Worm (Caenorhabditis elegans) whole organism, young adult: ENCODE results near the gene ZC84.6.

ENCODE experiments used
- B0261.1 ChIP-seq: sonication (generic microtip); optimal IDR thresholded peaks from 2 replicates; lab custom pipeline; 2016; ENCODE audit warnings: mild to moderate bottlenecking, missing genetic modification characterization, moderate library complexity, missing compliant biosample characterization
- C06A6.2 ChIP-seq: fragments of 200-800 bp; sonication (Bioruptor generic); conservative IDR thresholded peaks from 2 replicates; pipeline ENCODE4 v1.3.6; 2022; ENCODE audit warnings: missing genetic modification characterization, missing compliant biosample characterization
- C17E4.6 ChIP-seq: fragments of 200-800 bp; sonication (Bioruptor generic); IDR thresholded peaks from 2 replicates; pipeline ENCODE4 v1.3.6; 2022; ENCODE audit warnings: missing genetic modification reagents, missing genetic modification characterization, missing compliant biosample characterization
- D2030.7 ChIP-seq: fragments of 200-800 bp; sonication (Bioruptor generic); IDR thresholded peaks from 2 replicates; pipeline ENCODE4 v1.3.6; 2022; ENCODE audit warnings: missing genetic modification reagents, missing genetic modification characterization, missing compliant biosample characterization
- F10E7.11 ChIP-seq: sonication (generic microtip); optimal IDR thresholded peaks from 2 replicates; lab custom pipeline; 2017; ENCODE audit warnings: mild to moderate bottlenecking, missing genetic modification characterization, moderate library complexity, missing compliant biosample characterization
- F37B4.10 ChIP-seq: fragments of 200-800 bp; sonication (Bioruptor generic); IDR thresholded peaks from 2 replicates; pipeline ENCODE4 v1.3.6; 2022; ENCODE audit warnings: missing genetic modification characterization, missing compliant biosample characterization
- F39B2.1 ChIP-seq: fragments of 200-800 bp; sonication (Bioruptor generic); IDR thresholded peaks from 2 replicates; pipeline ENCODE4 v1.3.6; 2022; ENCODE audit warnings: missing genetic modification reagents, missing genetic modification characterization, missing compliant biosample characterization
- T26A5.8 ChIP-seq: sonication (generic microtip); optimal IDR thresholded peaks from 2 replicates; lab custom pipeline; 2016; ENCODE audit warnings: missing genetic modification characterization, missing compliant biosample characterization
- Y53F4B.3 ChIP-seq: fragments of 200-800 bp; sonication (Bioruptor generic); IDR thresholded peaks from 2 replicates; pipeline ENCODE4 v1.3.6; 2022; ENCODE audit warnings: missing genetic modification reagents, missing genetic modification characterization, missing compliant biosample characterization
- Y79H2A.3 ChIP-seq: fragments of 200-800 bp; sonication (Bioruptor generic); conservative IDR thresholded peaks from 2 replicates; pipeline ENCODE4 v1.3.6; 2022; ENCODE audit warnings: missing genetic modification reagents, missing genetic modification characterization, missing compliant biosample characterization
- ZK185.1 ChIP-seq: sonication (generic microtip); optimal IDR thresholded peaks from 2 replicates; lab custom pipeline; 2016; ENCODE audit warnings: mild to moderate bottlenecking, missing genetic modification characterization, missing compliant biosample characterization; ENCODE audit not compliant: poor library complexity, severe bottlenecking
- akir-1 ChIP-seq: fragments of 200-800 bp; sonication (Bioruptor generic); optimal IDR thresholded peaks from 2 replicates; lab custom pipeline; 2018; ENCODE audit warnings: mild to moderate bottlenecking, missing genetic modification characterization, moderate library complexity, missing compliant biosample characterization
- attf-3 ChIP-seq: fragments of 200-800 bp; sonication (Bioruptor generic); conservative IDR thresholded peaks from 2 replicates; pipeline ENCODE4 v1.3.6; 2022; ENCODE audit warnings: missing genetic modification reagents, missing genetic modification characterization, missing compliant biosample characterization
- bed-1 ChIP-seq: fragments of 200-800 bp; sonication (Bioruptor generic); IDR thresholded peaks from 2 replicates; pipeline ENCODE4 v1.3.6; 2022; ENCODE audit warnings: missing genetic modification reagents, missing genetic modification characterization, missing compliant biosample characterization
- bed-2 ChIP-seq: fragments of 200-800 bp; sonication (Bioruptor generic); IDR thresholded peaks from 2 replicates; pipeline ENCODE4 v1.3.6; 2022; ENCODE audit warnings: missing genetic modification reagents, missing genetic modification characterization, missing compliant biosample characterization
- cebp-1 ChIP-seq, 2 experiments: fragments of 200-800 bp in 1 of 2; sonication (Bioruptor generic) in 1 of 2; sonication (generic microtip) in 1 of 2; IDR thresholded peaks in 1 of 2; optimal IDR thresholded peaks in 1 of 2; 2 replicates each; pipeline versions ENCODE4 v1.3.6 to Lab custom; 2017 to 2022; ENCODE audit warnings: missing compliant biosample characterization in 2 of 2, missing genetic modification characterization in 2 of 2, mild to moderate bottlenecking in 1 of 2, missing genetic modification reagents in 1 of 2, moderate library complexity in 1 of 2
- ceh-58 ChIP-seq: fragments of 200-800 bp; sonication (Bioruptor generic); IDR thresholded peaks from 2 replicates; pipeline ENCODE4 v1.3.6; 2022; ENCODE audit warnings: missing genetic modification characterization, missing compliant biosample characterization
- die-1 ChIP-seq: sonication (generic microtip); optimal IDR thresholded peaks from 2 replicates; lab custom pipeline; 2016; ENCODE audit warnings: missing genotype, mild to moderate bottlenecking, missing genetic modification characterization, missing compliant biosample characterization
- efl-1 ChIP-seq: fragments of 150-350 bp; optimal IDR thresholded peaks from 2 replicates; lab custom pipeline; 2014; ENCODE audit warnings: missing biosample characterization, missing genetic modification reagents, missing genetic modification characterization
- egl-18 ChIP-seq: fragments of 200-800 bp; sonication (Bioruptor generic); IDR thresholded peaks from 2 replicates; pipeline ENCODE4 v1.3.6; 2022; ENCODE audit warnings: missing genetic modification reagents, missing genetic modification characterization, missing compliant biosample characterization
- ekl-4 ChIP-seq: fragments of 200-800 bp; sonication (Bioruptor generic); IDR thresholded peaks from 2 replicates; pipeline ENCODE4 v1.3.6; 2022; ENCODE audit warnings: missing genetic modification reagents, missing genetic modification characterization, missing compliant biosample characterization
- hmg-20 ChIP-seq: fragments of 200-800 bp; sonication (Bioruptor generic); IDR thresholded peaks from 2 replicates; pipeline ENCODE4 v1.3.6; 2022; ENCODE audit warnings: missing genetic modification reagents, missing genetic modification characterization, missing compliant biosample characterization
- hsf-1 ChIP-seq: fragments of 200-800 bp; sonication (Bioruptor generic); IDR thresholded peaks from 2 replicates; pipeline ENCODE4 v1.3.6; 2022; ENCODE audit warnings: missing genetic modification reagents, missing genetic modification characterization, missing compliant biosample characterization
- let-526 ChIP-seq: fragments of 200-800 bp; sonication (Bioruptor generic); IDR thresholded peaks from 2 replicates; pipeline ENCODE4 v1.3.6; 2022; ENCODE audit warnings: missing genetic modification reagents, missing genetic modification characterization, missing compliant biosample characterization
- let-607 ChIP-seq, 2 experiments: fragments of 200-800 bp in 1 of 2; sonication (Bioruptor generic) in 1 of 2; sonication (generic microtip) in 1 of 2; optimal IDR thresholded peaks; 2 replicates each; lab custom pipeline; 2016 to 2018; ENCODE audit warnings: mild to moderate bottlenecking in 2 of 2, missing compliant biosample characterization in 2 of 2, missing genetic modification characterization in 2 of 2, moderate library complexity in 2 of 2, missing genotype in 1 of 2
- lin-35 ChIP-seq, 3 experiments: fragments of 150-350 bp in 2 of 3; sonication (generic microtip) in 1 of 3; optimal IDR thresholded peaks; 2 replicates each; lab custom pipeline; 2014 to 2018; ENCODE audit warnings: missing biosample characterization in 3 of 3, missing genetic modification characterization in 3 of 3, missing genetic modification reagents in 3 of 3
- madf-10 ChIP-seq: sonication (generic microtip); optimal IDR thresholded peaks from 2 replicates; lab custom pipeline; 2016; ENCODE audit warnings: mild to moderate bottlenecking, missing genetic modification characterization, missing compliant biosample characterization
- madf-6 ChIP-seq: fragments of 200-800 bp; sonication (Bioruptor generic); IDR thresholded peaks from 2 replicates; pipeline ENCODE4 v1.3.6; 2022; ENCODE audit warnings: missing genetic modification reagents, missing genetic modification characterization, missing compliant biosample characterization
- madf-8 ChIP-seq: fragments of 200-800 bp; sonication (Bioruptor generic); conservative IDR thresholded peaks from 2 replicates; pipeline ENCODE4 v1.3.6; 2022; ENCODE audit warnings: missing genetic modification reagents, missing genetic modification characterization, missing compliant biosample characterization
- mel-28 ChIP-seq: sonication (generic microtip); optimal IDR thresholded peaks from 2 replicates; lab custom pipeline; 2016; ENCODE audit warnings: borderline replicate concordance, mild to moderate bottlenecking, missing genetic modification characterization, missing compliant biosample characterization
- mxl-1 ChIP-seq: sonication (generic microtip); optimal IDR thresholded peaks from 2 replicates; lab custom pipeline; 2016; ENCODE audit warnings: missing genetic modification characterization, missing compliant biosample characterization
- nhr-179 ChIP-seq: sonication (generic microtip); optimal IDR thresholded peaks from 2 replicates; lab custom pipeline; 2016; ENCODE audit warnings: mild to moderate bottlenecking, missing genetic modification characterization, missing compliant biosample characterization
- pbrm-1 ChIP-seq: fragments of 200-800 bp; sonication (Bioruptor generic); IDR thresholded peaks from 2 replicates; pipeline ENCODE4 v1.3.6; 2022; ENCODE audit warnings: missing genetic modification reagents, missing genetic modification characterization, missing compliant biosample characterization
- rcor-1 ChIP-seq: fragments of 200-800 bp; sonication (Bioruptor generic); IDR thresholded peaks from 2 replicates; pipeline ENCODE4 v1.3.6; 2022; ENCODE audit warnings: missing genetic modification reagents, missing genetic modification characterization, missing compliant biosample characterization
- tbp1 ChIP-seq: fragments of 200-800 bp; sonication (Bioruptor generic); optimal IDR thresholded peaks from 2 replicates; lab custom pipeline; 2018; ENCODE audit warnings: mild to moderate bottlenecking, missing genetic modification characterization, missing compliant biosample characterization
- ztf-18 ChIP-seq: sonication (generic microtip); optimal IDR thresholded peaks from 2 replicates; lab custom pipeline; 2016; ENCODE audit warnings: missing genotype, mild to moderate bottlenecking, missing genetic modification characterization, missing compliant biosample characterization
- ztf-25 ChIP-seq: fragments of 200-800 bp; sonication (Bioruptor generic); IDR thresholded peaks from 2 replicates; pipeline ENCODE4 v1.3.6; 2022; ENCODE audit warnings: missing genetic modification reagents, missing genetic modification characterization, missing compliant biosample characterization
- ztf-6 ChIP-seq: fragments of 200-800 bp; sonication (Bioruptor generic); IDR thresholded peaks from 2 replicates; pipeline ENCODE4 v1.3.6; 2022; ENCODE audit warnings: missing genetic modification reagents, missing genetic modification characterization, missing compliant biosample characterization

ZC84.6 gene

DNA sequence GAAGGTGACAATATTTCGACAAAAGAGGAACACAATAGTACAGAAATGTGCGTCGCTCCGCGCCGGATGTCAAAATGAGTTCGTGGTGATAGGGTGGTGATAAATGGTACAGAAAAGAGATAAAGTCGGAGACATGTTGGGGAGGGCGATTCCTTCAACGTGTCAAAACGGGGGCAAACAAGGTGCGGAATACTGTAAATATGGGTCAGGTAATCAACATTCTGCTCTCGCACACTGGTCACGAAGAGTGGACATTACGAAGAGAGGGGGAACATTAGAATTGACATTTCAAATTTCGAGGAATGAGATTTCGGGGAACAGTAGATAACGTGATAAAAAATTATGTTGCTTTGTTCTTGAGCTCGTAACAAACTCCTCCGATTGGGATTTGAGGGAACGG is at the start of gene ZC84.6:
Gene ZC84.6, minus strand, starts transcription at position 101 of the 400 bp plus-strand sequence.
- no peak for TF ChIP-seq B0261.1 (tag; lab: Kevin White, UChicago)
- TF ChIP-seq tbp1, result no peak
- TF ChIP-seq T26A5.8 (tag; lab: Kevin White, UChicago), result no peak
- TF ChIP-seq attf-3 (GFP tag; lab: Robert Waterston, UW), result no peak
- TF ChIP-seq bed-1 (GFP tag; lab: Robert Waterston, UW), result no peak
- TF ChIP-seq F39B2.1 (GFP tag; lab: Robert Waterston, UW), result no peak
- TF ChIP-seq Y53F4B.3 (GFP tag; lab: Robert Waterston, UW), result no peak
- no peak for TF ChIP-seq C06A6.2 (GFP tag; lab: Robert Waterston, UW)
- no peak for TF ChIP-seq ceh-58 (GFP tag; lab: Robert Waterston, UW)
- no peak for TF ChIP-seq ekl-4 (GFP tag; lab: Robert Waterston, UW)
- no peak for TF ChIP-seq let-607 (tag; optimal IDR thresholded peaks at IDR 0.05; lab: Kevin White, UChicago)
- no peak for TF ChIP-seq F10E7.11 (tag; lab: Kevin White, UChicago)
- TF ChIP-seq hsf-1 (GFP tag; lab: Robert Waterston, UW), result no peak

- TF ChIP-seq ztf-6 (GFP tag; lab: Robert Waterston, UW) (no peak), ztf-25 (no peak), C17E4.6 (GFP tag; lab: Robert Waterston, UW) (no peak), die-1 (tag; lab: Kevin White, UChicago) (no peak), D2030.7 (GFP tag; lab: Robert Waterston, UW) (no peak), cebp-1 (GFP tag; IDR thresholded peaks at IDR 0.05; lab: Robert Waterston, UW) (no peak), cebp-1 (tag; optimal IDR thresholded peaks at IDR 0.05; lab: Kevin White, UChicago) (no peak), mel-28 (no peak)
Observed at ce11 chrIII:9247221-9247620, 47.7 kb upstream of the ZC84.6 start, which contains the start of gene T02C1.1. Gene T02C1.1, plus strand, starts transcription at chrIII:9247525.

DNA sequence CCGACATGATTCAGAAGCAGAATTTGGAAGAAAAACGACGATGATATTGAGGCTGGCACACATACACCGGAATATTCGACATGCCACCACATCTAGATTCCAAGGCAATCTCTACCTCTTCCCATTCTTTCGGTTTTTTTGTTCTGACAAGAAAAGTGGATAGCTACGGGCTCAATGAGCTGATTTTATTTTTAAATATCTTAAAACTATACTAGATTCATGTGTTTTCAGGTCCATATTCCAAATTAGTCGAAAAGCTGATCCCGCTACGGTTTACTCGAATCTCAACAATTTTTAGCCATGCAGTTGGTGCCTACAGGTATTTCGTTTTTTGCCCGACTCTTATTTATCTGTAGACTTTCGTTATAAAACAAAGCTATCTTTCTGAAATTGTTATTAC is 43.2 kb upstream of the ZC84.6 start, which contains the start of gene dat-1:
Gene dat-1, plus strand, starts transcription at position 301 of the 400 bp plus-strand sequence.
- TF ChIP-seq efl-1 (GFP tag; lab: Kevin White, UChicago) (no peak), madf-6 (no peak), pbrm-1 (GFP tag; lab: Robert Waterston, UW) (no peak), let-607 (tag; optimal IDR thresholded peaks at IDR 0.05; lab: Kevin White, UChicago) (no peak), ztf-6 (GFP tag; lab: Robert Waterston, UW) (no peak), madf-10 (tag; lab: Kevin White, UChicago) (no peak), akir-1 (GFP tag; lab: Kevin White, UChicago) (no peak), hmg-20 (GFP tag; lab: Robert Waterston, UW) (no peak), Y79H2A.3 (GFP tag; lab: Robert Waterston, UW) (no peak), bed-2 (GFP tag; lab: Robert Waterston, UW) (no peak), lin-35 (GFP tag; optimal IDR thresholded peaks at IDR 0.05; lab: Kevin White, UChicago) (no peak), nhr-179 (tag; lab: Kevin White, UChicago) (no peak), rcor-1 (no peak), let-526 (GFP tag; lab: Robert Waterston, UW) (no peak), ZK185.1 (tag; lab: Kevin White, UChicago) (no peak), mxl-1 (tag; lab: Kevin White, UChicago) (no peak), ztf-18 (tag; lab: Kevin White, UChicago) (no peak), madf-8 (GFP tag; lab: Robert Waterston, UW) (no peak), F37B4.10 (no peak), egl-18 (GFP tag; lab: Robert Waterston, UW) (no peak)
